Worm (Caenorhabditis elegans) whole organism, L1 larva: Measurements from ENCODE around the gene glod-4.

Experiments
- C34B4.2 ChIP-seq: sonication (generic microtip); optimal IDR thresholded peaks from 2 replicates; lab custom pipeline; 2017; ENCODE audit warnings: mild to moderate bottlenecking, missing genetic modification characterization, missing compliant biosample characterization
- aha-1 ChIP-seq: fragments of 150-350 bp; optimal IDR thresholded peaks from 2 replicates; lab custom pipeline; 2014; ENCODE audit warnings: missing biosample characterization, missing genetic modification characterization
- alr-1 ChIP-seq: fragments of 200-800 bp; sonication (Bioruptor generic); optimal IDR thresholded peaks from 2 replicates; lab custom pipeline; 2018; ENCODE audit warnings: borderline replicate concordance, mild to moderate bottlenecking, missing genetic modification characterization, missing compliant biosample characterization
- ceh-63 ChIP-seq: fragments of 200-800 bp; sonication (Bioruptor generic); optimal IDR thresholded peaks from 2 replicates; lab custom pipeline; 2018; ENCODE audit warnings: mild to moderate bottlenecking, missing genetic modification characterization, missing compliant biosample characterization
- ceh-88 ChIP-seq: fragments of 200-800 bp; sonication (Bioruptor generic); IDR thresholded peaks from 2 replicates; pipeline ENCODE4 v1.3.6; 2022; ENCODE audit warnings: missing genetic modification characterization, missing compliant biosample characterization
- ceh-90 ChIP-seq: sonication (generic microtip); optimal IDR thresholded peaks from 2 replicates; lab custom pipeline; 2016; ENCODE audit warnings: missing genetic modification characterization, missing compliant biosample characterization
- ces-1 ChIP-seq: fragments of 150-350 bp; optimal IDR thresholded peaks from 2 replicates; lab custom pipeline; 2014; ENCODE audit warnings: missing biosample characterization, missing genetic modification reagents, missing genetic modification characterization
- dpl-1 ChIP-seq, 3 experiments: fragments of 150-350 bp in 2 of 3; sonication (generic microtip) in 1 of 3; optimal IDR thresholded peaks; 2 replicates each; lab custom pipeline; 2014 to 2017; ENCODE audit warnings: missing biosample characterization in 3 of 3, missing genetic modification characterization in 3 of 3, missing genetic modification reagents in 3 of 3
- efl-1 ChIP-seq, 4 experiments: fragments of 150-350 bp; optimal IDR thresholded peaks in 3 of 4; peaks in 1 of 4; 1 replicate in 1 of 4; 2 replicates in 3 of 4; lab custom pipeline; 2014; ENCODE audit warnings: missing biosample characterization in 2 of 4, missing genetic modification characterization in 2 of 4, missing genetic modification reagents in 2 of 4
- efl-3 ChIP-seq: fragments of 200-800 bp; sonication (Bioruptor generic); optimal IDR thresholded peaks from 2 replicates; lab custom pipeline; 2018; ENCODE audit warnings: mild to moderate bottlenecking, missing genetic modification characterization, missing compliant biosample characterization
- egl-13 ChIP-seq: sonication (generic microtip); optimal IDR thresholded peaks from 2 replicates; lab custom pipeline; 2016; ENCODE audit warnings: missing genotype, missing genetic modification reagents, missing genetic modification characterization, missing compliant biosample characterization
- egl-27 ChIP-seq, 2 experiments: fragments of 150-350 bp in 1 of 2; sonication (generic microtip); optimal IDR thresholded peaks; 3 replicates each; lab custom pipeline; 2017 to 2018; ENCODE audit warnings: missing biosample characterization in 2 of 2, missing genetic modification characterization in 2 of 2, missing genetic modification reagents in 2 of 2
- elt-3 ChIP-seq, 6 experiments: fragments of 150-350 bp in 1 of 6; sonication (generic microtip); optimal IDR thresholded peaks; 2 replicates each; lab custom pipeline; 2017 to 2018; ENCODE audit warnings: missing biosample characterization in 6 of 6, missing genetic modification characterization in 6 of 6, inconsistent platforms in 1 of 6
- fkh-10 ChIP-seq: sonication (generic microtip); optimal IDR thresholded peaks from 2 replicates; lab custom pipeline; 2017; ENCODE audit warnings: missing biosample characterization, missing genetic modification reagents, missing genetic modification characterization
- fkh-8 ChIP-seq: sonication (generic microtip); optimal IDR thresholded peaks from 2 replicates; lab custom pipeline; 2016; ENCODE audit warnings: mild to moderate bottlenecking, missing genetic modification characterization, missing compliant biosample characterization
- grh-1 ChIP-seq: fragments of 200-800 bp; sonication (Bioruptor generic); IDR thresholded peaks from 2 replicates; pipeline ENCODE4 v1.3.6; 2022; ENCODE audit warnings: missing genetic modification reagents, missing genetic modification characterization, missing compliant biosample characterization
- hlh-17 ChIP-seq: fragments of 200-800 bp; sonication (Bioruptor generic); optimal IDR thresholded peaks from 2 replicates; lab custom pipeline; 2018; ENCODE audit warnings: missing genetic modification characterization, mild to moderate bottlenecking, missing compliant biosample characterization, moderate library complexity, borderline replicate concordance
- hlh-4 ChIP-seq: sonication (generic microtip); optimal IDR thresholded peaks from 2 replicates; lab custom pipeline; 2016; ENCODE audit warnings: mild to moderate bottlenecking, missing genetic modification characterization, missing compliant biosample characterization
- hpl-2 ChIP-seq: fragments of 150-350 bp; optimal IDR thresholded peaks from 2 replicates; lab custom pipeline; 2014; ENCODE audit warnings: missing biosample characterization, missing genetic modification reagents, missing genetic modification characterization
- isw-1 ChIP-seq: fragments of 200-800 bp; sonication (Bioruptor generic); IDR thresholded peaks from 2 replicates; pipeline ENCODE4 v1.3.6; 2022; ENCODE audit warnings: missing genetic modification characterization, missing compliant biosample characterization
- jun-1 ChIP-seq: fragments of 150-350 bp; optimal IDR thresholded peaks from 2 replicates; lab custom pipeline; 2014; ENCODE audit warnings: missing biosample characterization, missing genetic modification reagents, missing genetic modification characterization
- lin-14 ChIP-seq: fragments of 200-800 bp; sonication (Bioruptor generic); optimal IDR thresholded peaks from 2 replicates; lab custom pipeline; 2018; ENCODE audit warnings: mild to moderate bottlenecking, missing genetic modification characterization, moderate library complexity, missing compliant biosample characterization
- lin-15B ChIP-seq: fragments of 150-350 bp; sonication (generic microtip); optimal IDR thresholded peaks from 3 replicates; lab custom pipeline; 2014; ENCODE audit warnings: missing biosample characterization, missing genetic modification characterization
- lsy-2 ChIP-seq, 2 experiments: fragments of 150-350 bp; optimal IDR thresholded peaks; 2 replicates each; lab custom pipeline; 2014; ENCODE audit warnings: missing biosample characterization in 2 of 2, missing genetic modification characterization in 2 of 2
- mab-9 ChIP-seq: fragments of 200-800 bp; sonication (Bioruptor generic); IDR thresholded peaks from 2 replicates; pipeline ENCODE4 v1.3.6; 2022; ENCODE audit warnings: missing genetic modification reagents, missing genetic modification characterization, missing compliant biosample characterization
- mdl-1 ChIP-seq, 2 experiments: fragments of 150-350 bp; optimal IDR thresholded peaks; 2 replicates each; lab custom pipeline; 2014 to 2017; ENCODE audit warnings: missing biosample characterization in 2 of 2, missing genetic modification characterization in 2 of 2, inconsistent platforms in 1 of 2
- mep-1 ChIP-seq: fragments of 150-350 bp; optimal IDR thresholded peaks from 2 replicates; lab custom pipeline; 2014; ENCODE audit warnings: missing biosample characterization, missing genetic modification characterization
- nhr-11 ChIP-seq: fragments of 150-350 bp; optimal IDR thresholded peaks from 2 replicates; lab custom pipeline; 2014; ENCODE audit warnings: missing biosample characterization, missing genetic modification characterization
- nhr-76 ChIP-seq: sonication (generic microtip); optimal IDR thresholded peaks from 2 replicates; lab custom pipeline; 2017; ENCODE audit warnings: missing biosample characterization, missing genetic modification characterization
- nhr-77 ChIP-seq: fragments of 150-350 bp; optimal IDR thresholded peaks from 2 replicates; lab custom pipeline; 2014; ENCODE audit warnings: missing biosample characterization, missing genetic modification characterization
- nhr-85 ChIP-seq: sonication (generic microtip); peaks from one replicate; lab custom pipeline; 2016; ENCODE audit warnings: missing genetic modification characterization, inconsistent platforms, missing compliant biosample characterization
- pag-3 ChIP-seq: sonication (generic microtip); optimal IDR thresholded peaks from 2 replicates; lab custom pipeline; 2017; ENCODE audit warnings: missing genetic modification characterization, mild to moderate bottlenecking, missing compliant biosample characterization, antibody characterized with exemption, borderline replicate concordance; ENCODE audit not compliant: insufficient read depth
- pax-3 ChIP-seq: fragments of 200-800 bp; sonication (Bioruptor generic); optimal IDR thresholded peaks from 2 replicates; lab custom pipeline; 2018; ENCODE audit warnings: mild to moderate bottlenecking, missing genetic modification characterization, moderate library complexity, missing compliant biosample characterization
- pqm-1 ChIP-seq: sonication (generic microtip); optimal IDR thresholded peaks from 3 replicates; lab custom pipeline; 2017; ENCODE audit warnings: missing biosample characterization, missing genetic modification characterization
- rnt-1 ChIP-seq: sonication (generic microtip); optimal IDR thresholded peaks from 2 replicates; lab custom pipeline; 2016; ENCODE audit warnings: mild to moderate bottlenecking, missing genetic modification characterization, moderate library complexity, missing compliant biosample characterization
- snpc-4 ChIP-seq: fragments of 150-350 bp; optimal IDR thresholded peaks from 2 replicates; lab custom pipeline; 2014; ENCODE audit warnings: missing biosample characterization, missing genetic modification characterization
- sox-4 ChIP-seq: sonication (generic microtip); optimal IDR thresholded peaks from 2 replicates; lab custom pipeline; 2016; ENCODE audit warnings: missing genetic modification characterization, missing compliant biosample characterization
- sup-37 ChIP-seq: fragments of 200-800 bp; sonication (Bioruptor generic); optimal IDR thresholded peaks from 2 replicates; lab custom pipeline; 2018; ENCODE audit warnings: mild to moderate bottlenecking, missing genetic modification characterization, missing compliant biosample characterization
- tlp-1 ChIP-seq: fragments of 150-350 bp; optimal IDR thresholded peaks from 2 replicates; lab custom pipeline; 2014; ENCODE audit warnings: missing biosample characterization, missing genetic modification characterization
- unc-86 ChIP-seq: sonication (generic microtip); optimal IDR thresholded peaks from 2 replicates; lab custom pipeline; 2016; ENCODE audit warnings: missing genetic modification characterization, missing compliant biosample characterization
- unc-98 ChIP-seq: fragments of 200-800 bp; sonication (Bioruptor generic); IDR thresholded peaks from 2 replicates; pipeline ENCODE4 v1.3.6; 2022; ENCODE audit warnings: missing genetic modification characterization, missing compliant biosample characterization
- zag-1 ChIP-seq: fragments of 150-350 bp; optimal IDR thresholded peaks from 2 replicates; lab custom pipeline; 2014; ENCODE audit warnings: missing biosample characterization, missing genetic modification characterization
- ztf-4 ChIP-seq: fragments of 150-350 bp; optimal IDR thresholded peaks from 2 replicates; lab custom pipeline; 2014; ENCODE audit warnings: missing biosample characterization, missing genetic modification characterization

Gene glod-4

DNA sequence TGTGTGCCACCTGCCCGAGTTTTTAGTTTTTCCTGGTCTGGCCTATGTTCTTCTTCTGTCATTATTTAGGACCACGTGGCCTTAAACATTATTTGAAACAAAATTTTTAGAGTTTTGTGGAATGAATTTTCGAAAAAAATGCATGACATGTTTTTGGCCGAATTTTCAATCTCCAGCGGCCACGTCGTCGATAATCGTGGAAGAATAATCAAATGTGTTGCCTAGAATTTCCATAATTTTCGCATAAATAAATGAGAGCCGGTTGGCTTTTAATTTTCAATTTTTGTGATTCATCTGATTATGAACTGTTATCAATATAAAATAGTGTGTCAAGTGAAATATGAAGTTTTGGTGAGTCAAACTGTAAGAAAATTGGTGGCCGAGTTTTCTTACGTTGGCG is 7.5 kb downstream of the glod-4 start, which contains the start of gene C01G12.16:
Gene C01G12.16 (plus strand): TSS at position 301 of the 400 bp plus-strand sequence.
- no peak for TF ChIP-seq mep-1 (tag; lab: Kevin White, UChicago)
- no peak for TF ChIP-seq egl-27 (tag; optimal IDR thresholded peaks at IDR 0.05; lab: Kevin White, UChicago)
- no peak for TF ChIP-seq ceh-90
- no peak for TF ChIP-seq mdl-1 (tag; optimal IDR thresholded peaks at IDR 0.05; lab: Kevin White, UChicago)
- no peak for TF ChIP-seq ceh-63 (GFP tag; lab: Kevin White, UChicago)
- no peak for TF ChIP-seq efl-3

ce11 chrIII:4164071-4164470 is 10.7 kb downstream of the glod-4 start, which contains the start of gene C16C10.8:
Gene C16C10.8 (minus strand): TSS chrIII:4164171.
- TF ChIP-seq nhr-77 (tag; lab: Kevin White, UChicago) (no peak), nhr-76 (tag; lab: Kevin White, UChicago) (no peak), jun-1 (tag; lab: Kevin White, UChicago) (no peak), snpc-4 (no peak), ceh-88 (no peak), elt-3 (tag; optimal IDR thresholded peaks at IDR 0.05; lab: Kevin White, UChicago) (no peak), nhr-85 (no peak), aha-1 (tag; lab: Kevin White, UChicago) (no peak), fkh-8 (tag; lab: Kevin White, UChicago) (no peak), ceh-90 (no peak)

ce11 chrIII:4166745-4167144 is 13.3 kb downstream of the glod-4 start, which contains the start of gene rnf-5:
Gene rnf-5 (minus strand): TSS chrIII:4166845.
- no peak for TF ChIP-seq pag-3 (tag; lab: Kevin White, UChicago)
- TF ChIP-seq unc-98 (GFP tag; lab: Robert Waterston, UW), result no peak
- no peak for TF ChIP-seq ceh-63 (GFP tag; lab: Kevin White, UChicago)
- no peak for TF ChIP-seq ceh-90

DNA sequence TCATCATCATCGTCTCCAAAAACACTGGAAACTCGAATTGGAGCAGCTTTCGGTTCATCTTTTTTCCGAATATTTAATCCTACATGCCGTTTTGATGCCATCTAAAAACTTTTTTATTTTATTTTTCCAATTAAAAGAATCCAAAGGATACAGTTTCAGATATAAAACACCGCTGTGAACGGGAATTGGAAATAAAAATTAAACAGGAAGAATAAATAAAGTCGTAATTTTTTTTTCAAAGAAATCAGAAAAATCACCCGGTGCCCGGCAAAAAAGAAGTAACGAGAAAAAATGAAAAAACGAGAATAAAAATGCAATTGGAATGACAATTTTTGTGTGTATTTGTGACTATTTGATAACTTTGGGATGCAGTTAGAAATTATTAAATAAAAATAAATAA is 15.3 kb downstream of the glod-4 start, which contains the start of gene ccdc-55:
Gene ccdc-55 (minus strand): TSS at position 101 of the 400 bp plus-strand sequence.
- no peak for TF ChIP-seq aha-1 (tag; lab: Kevin White, UChicago)
- TF ChIP-seq zag-1 (tag; lab: Kevin White, UChicago), result no peak
- TF ChIP-seq unc-98 (GFP tag; lab: Robert Waterston, UW), result no peak
- TF ChIP-seq lsy-2 (tag; optimal IDR thresholded peaks at IDR 0.05; lab: Kevin White, UChicago), result no peak
- TF ChIP-seq hlh-17 (GFP tag; lab: Kevin White, UChicago), result no peak
- no peak for TF ChIP-seq mab-9 (GFP tag; lab: Robert Waterston, UW)
- no peak for TF ChIP-seq hlh-4 (tag; lab: Kevin White, UChicago)
- TF ChIP-seq grh-1, result no peak
- TF ChIP-seq ceh-90, result no peak
- no peak for TF ChIP-seq isw-1 (GFP tag; lab: Robert Waterston, UW)
- TF ChIP-seq mep-1 (tag; lab: Kevin White, UChicago), result no peak

- no peak for TF ChIP-seq sup-37 (GFP tag; lab: Kevin White, UChicago)
- peak; percentile 48 to 72 (median 70) for TF ChIP-seq dpl-1 (GFP tag; optimal IDR thresholded peaks at IDR 0.05; lab: Kevin White, UChicago)
- TF ChIP-seq ces-1 (GFP tag; lab: Kevin White, UChicago), result no peak
- TF ChIP-seq tlp-1, result no peak
- TF ChIP-seq ceh-88, result no peak
- TF ChIP-seq aha-1 (tag; lab: Kevin White, UChicago), result no peak
- peak; percentile 61 for TF ChIP-seq lin-15B (tag; lab: Kevin White, UChicago)
- TF ChIP-seq hlh-4 (tag; lab: Kevin White, UChicago), result no peak
- TF ChIP-seq hpl-2 (GFP tag; lab: Kevin White, UChicago), result peak; percentile 89
- no peak for TF ChIP-seq pqm-1 (tag; lab: Kevin White, UChicago)
- TF ChIP-seq pax-3 (tag; lab: Kevin White, UChicago), result no peak
- no peak for TF ChIP-seq alr-1 (tag; lab: Kevin White, UChicago)
- peak; percentile 47 for TF ChIP-seq egl-13 (tag; lab: Kevin White, UChicago)
- no peak for TF ChIP-seq nhr-76 (tag; lab: Kevin White, UChicago)
- TF ChIP-seq sox-4 (tag; lab: Kevin White, UChicago), result no peak
- TF ChIP-seq rnt-1, result peak; percentile 88
- no peak for TF ChIP-seq nhr-11 (tag; lab: Kevin White, UChicago)
- TF ChIP-seq unc-86, result peak; percentile 42
- peak; percentile 49 to 74 for TF ChIP-seq efl-1 (optimal IDR thresholded peaks at IDR 0.05; lab: Kevin White, UChicago)
- TF ChIP-seq efl-1 (GFP tag; optimal IDR thresholded peaks at IDR 0.05 in 1 of 2; lab: Kevin White, UChicago), result peak; percentile 66 to 98
- no peak for TF ChIP-seq lin-14 (GFP tag; lab: Kevin White, UChicago)
- TF ChIP-seq C34B4.2 (tag; lab: Kevin White, UChicago), result no peak
- TF ChIP-seq fkh-10, result no peak
- TF ChIP-seq ztf-4 (tag; lab: Kevin White, UChicago), result peak; percentile 51
Measured at ce11 chrIII:4170903-4171377, 17.5 kb downstream of the glod-4 start, which contains the start of the genes rnf-121 and C16C10.4. Gene rnf-121 (minus strand): TSS chrIII:4170953. Gene C16C10.4 (plus strand): TSS chrIII:4171336.
